Fruit fly (Drosophila melanogaster) whole organism, embryonic: ENCODE measurements around the gene mRpS23.

ENCODE experiments used
- Blimp-1 ChIP-seq: fragments of 200-800 bp; sonication (Bioruptor generic); optimal IDR thresholded peaks from 3 replicates; lab custom pipeline; 2018; ENCODE audit warnings: missing biosample characterization, missing genetic modification characterization, mild to moderate bottlenecking, moderate library complexity, missing genetic modification reagents
- CG10543 ChIP-seq: fragments of 200-800 bp; sonication (Bioruptor generic); optimal IDR thresholded peaks from 3 replicates; lab custom pipeline; 2017; ENCODE audit warnings: missing biosample characterization, mild to moderate bottlenecking, missing genetic modification characterization, moderate library complexity
- CG10565 ChIP-seq: fragments of 200-800 bp; sonication (Bioruptor generic); optimal IDR thresholded peaks from 3 replicates; lab custom pipeline; 2016; ENCODE audit warnings: missing biosample characterization, mild to moderate bottlenecking, missing genetic modification characterization
- CG12942 ChIP-seq: fragments of 200-800 bp; sonication (Bioruptor generic); optimal IDR thresholded peaks from 3 replicates; lab custom pipeline; 2016; ENCODE audit warnings: missing biosample characterization, missing genetic modification characterization
- CG13775 ChIP-seq: fragments of 200-800 bp; sonication (Bioruptor generic); optimal IDR thresholded peaks from 3 replicates; lab custom pipeline; 2017; ENCODE audit warnings: missing biosample characterization, mild to moderate bottlenecking, missing genetic modification characterization
- CG13894 ChIP-seq: fragments of 200-800 bp; sonication (Bioruptor generic); optimal IDR thresholded peaks from 3 replicates; lab custom pipeline; 2018; ENCODE audit warnings: missing biosample characterization, mild to moderate bottlenecking, missing genetic modification characterization, moderate library complexity
- CG14667 ChIP-seq: fragments of 200-800 bp; sonication (Bioruptor generic); IDR thresholded peaks from 2 replicates; pipeline ENCODE4 v1.3.6; 2022; ENCODE audit warnings: missing biosample characterization, missing genetic modification characterization
- CG15269 ChIP-seq: fragments of 200-800 bp; sonication (Bioruptor generic); optimal IDR thresholded peaks from 2 replicates; lab custom pipeline; 2018; ENCODE audit warnings: missing biosample characterization, mild to moderate bottlenecking, missing genetic modification characterization, moderate library complexity
- CG15601 ChIP-seq: fragments of 200-800 bp; sonication (Bioruptor generic); optimal IDR thresholded peaks from 3 replicates; lab custom pipeline; 2019; ENCODE audit warnings: missing biosample characterization, mild to moderate bottlenecking, missing genetic modification characterization, moderate library complexity
- CG16779 ChIP-seq: fragments of 200-800 bp; sonication (Bioruptor generic); IDR thresholded peaks from 2 replicates; pipeline ENCODE4 v1.3.6; 2022; ENCODE audit warnings: missing biosample characterization, missing genetic modification characterization
- CG18262 ChIP-seq: fragments of 200-800 bp; optimal IDR thresholded peaks from 3 replicates; lab custom pipeline; 2019; ENCODE audit warnings: missing biosample characterization, mild to moderate bottlenecking, missing genetic modification characterization, moderate library complexity
- CG1832 ChIP-seq: fragments of 200-800 bp; sonication (Bioruptor generic); optimal IDR thresholded peaks from 2 replicates; lab custom pipeline; 2017; ENCODE audit warnings: missing biosample characterization, mild to moderate bottlenecking, missing genetic modification characterization, inconsistent platforms
- CG2678 ChIP-seq: fragments of 200-800 bp; sonication (Bioruptor generic); optimal IDR thresholded peaks from 3 replicates; lab custom pipeline; 2019; ENCODE audit warnings: missing biosample characterization, mild to moderate bottlenecking, missing genetic modification characterization, moderate library complexity
- CG31224 ChIP-seq: fragments of 200-800 bp; sonication (Bioruptor generic); IDR thresholded peaks from 2 replicates; pipeline ENCODE4 v1.3.6; 2022; ENCODE audit warnings: missing biosample characterization, missing genetic modification characterization
- CG4617 ChIP-seq: fragments of 200-800 bp; sonication (Bioruptor generic); optimal IDR thresholded peaks from 3 replicates; lab custom pipeline; 2016; ENCODE audit warnings: missing biosample characterization, missing genetic modification characterization, borderline replicate concordance
- CG5245 ChIP-seq: fragments of 200-800 bp; sonication (Bioruptor generic); optimal IDR thresholded peaks from 3 replicates; lab custom pipeline; 2016; ENCODE audit warnings: missing biosample characterization, missing genetic modification characterization
- CG6272 ChIP-seq: fragments of 200-800 bp; sonication (Bioruptor generic); IDR thresholded peaks from 2 replicates; pipeline ENCODE4 v1.3.6; 2022; ENCODE audit warnings: missing biosample characterization, missing genetic modification characterization
- CG8089 ChIP-seq: fragments of 200-800 bp; sonication (Bioruptor generic); optimal IDR thresholded peaks from 3 replicates; lab custom pipeline; 2016; ENCODE audit warnings: missing biosample characterization, missing genetic modification characterization
- CG8944 ChIP-seq: fragments of 200-800 bp; sonication (Bioruptor generic); optimal IDR thresholded peaks from 3 replicates; lab custom pipeline; 2016; ENCODE audit warnings: missing biosample characterization, missing genetic modification characterization
- CG9817 ChIP-seq: fragments of 200-800 bp; sonication (Bioruptor generic); optimal IDR thresholded peaks from 2 replicates; lab custom pipeline; 2018; ENCODE audit warnings: missing biosample characterization, mild to moderate bottlenecking, missing genetic modification characterization, moderate library complexity
- Dip3 ChIP-seq: fragments of 200-800 bp; sonication (Bioruptor generic); optimal IDR thresholded peaks from 3 replicates; lab custom pipeline; 2016; ENCODE audit warnings: missing biosample characterization, missing genetic modification characterization
- Dref ChIP-seq: fragments of 200-800 bp; sonication (Bioruptor generic); IDR thresholded peaks from 2 replicates; pipeline ENCODE4 v1.3.6; 2022; ENCODE audit warnings: missing biosample characterization, missing genetic modification characterization
- Gug ChIP-seq: fragments of 200-800 bp; sonication (Bioruptor generic); IDR thresholded peaks from 4 replicates; pipeline ENCODE4 v1.3.6; 2022; ENCODE audit warnings: missing biosample characterization, missing genetic modification characterization
- H15 ChIP-seq: fragments of 200-800 bp; sonication (Bioruptor generic); IDR thresholded peaks from 3 replicates; pipeline ENCODE4 v1.3.6; 2022; ENCODE audit warnings: missing biosample characterization, missing genetic modification characterization
- HLH4C ChIP-seq: fragments of 200-800 bp; sonication (Bioruptor generic); IDR thresholded peaks from 3 replicates; pipeline ENCODE4 v1.3.6; 2022; ENCODE audit warnings: missing biosample characterization, missing genetic modification characterization; ENCODE audit not compliant: partially characterized antibody
- HLH54F ChIP-seq: fragments of 200-800 bp; sonication (Bioruptor generic); optimal IDR thresholded peaks from 3 replicates; lab custom pipeline; 2016; ENCODE audit warnings: missing biosample characterization, missing genetic modification characterization
- Hr39 ChIP-seq: fragments of >200 bp; optimal IDR thresholded peaks from 2 replicates; lab custom pipeline; 2017
- Hsf ChIP-seq: fragments of 200-800 bp; sonication (Bioruptor generic); optimal IDR thresholded peaks from 3 replicates; lab custom pipeline; 2016; ENCODE audit warnings: missing biosample characterization, missing genetic modification characterization
- Rfx ChIP-seq: fragments of 200-800 bp; sonication (Bioruptor generic); IDR thresholded peaks from 2 replicates; pipeline ENCODE4 v1.3.6; 2022; ENCODE audit warnings: missing biosample characterization, missing genetic modification characterization
- Scr ChIP-seq: fragments of 200-800 bp; sonication (Bioruptor generic); IDR thresholded peaks from 2 replicates; pipeline ENCODE4 v1.3.6; 2022; ENCODE audit warnings: missing biosample characterization, missing genetic modification characterization; ENCODE audit not compliant: partially characterized antibody
- TFAM ChIP-seq: fragments of 200-800 bp; sonication (Bioruptor generic); optimal IDR thresholded peaks from 2 replicates; lab custom pipeline; 2017; ENCODE audit warnings: missing biosample characterization, missing genetic modification characterization, inconsistent platforms
- Vsx1 ChIP-seq: fragments of 200-800 bp; sonication (Bioruptor generic); optimal IDR thresholded peaks from 2 replicates; lab custom pipeline; 2017; ENCODE audit warnings: missing biosample characterization, mild to moderate bottlenecking, missing genetic modification characterization, missing genetic modification reagents
- Xrp1 ChIP-seq: fragments of 200-800 bp; sonication (Bioruptor generic); IDR thresholded peaks from 2 replicates; pipeline ENCODE4 v1.3.6; 2022; ENCODE audit warnings: missing biosample characterization, missing genetic modification characterization
- ab ChIP-seq: fragments of 200-800 bp; sonication (Bioruptor generic); optimal IDR thresholded peaks from 2 replicates; lab custom pipeline; 2016; ENCODE audit warnings: missing biosample characterization, missing genetic modification characterization
- eyg ChIP-seq: fragments of 200-800 bp; sonication (Bioruptor generic); optimal IDR thresholded peaks from 3 replicates; lab custom pipeline; 2016; ENCODE audit warnings: missing biosample characterization, missing genetic modification characterization
- grau ChIP-seq: fragments of 200-800 bp; optimal IDR thresholded peaks from 3 replicates; lab custom pipeline; 2019; ENCODE audit warnings: missing biosample characterization, mild to moderate bottlenecking, missing genetic modification characterization, moderate library complexity
- lbe ChIP-seq: fragments of 200-800 bp; sonication (Bioruptor generic); optimal IDR thresholded peaks from 2 replicates; lab custom pipeline; 2016; ENCODE audit warnings: missing biosample characterization, mild to moderate bottlenecking, missing genetic modification characterization
- lov ChIP-seq, 2 experiments: fragments of 200-800 bp in 1 of 2; fragments of >200 bp in 1 of 2; sonication (Bioruptor generic) in 1 of 2; IDR thresholded peaks in 1 of 2; optimal IDR thresholded peaks in 1 of 2; 2 replicates in 1 of 2; 3 replicates in 1 of 2; pipeline versions ENCODE4 v1.3.6 to Lab custom; 2017 to 2022; ENCODE audit warnings: missing biosample characterization in 1 of 2, missing genetic modification characterization in 1 of 2
- mam ChIP-seq: fragments of 200-800 bp; sonication (Bioruptor generic); optimal IDR thresholded peaks from 3 replicates; lab custom pipeline; 2016; ENCODE audit warnings: missing biosample characterization, missing genetic modification characterization
- mld ChIP-seq: fragments of 200-800 bp; sonication (Bioruptor generic); IDR thresholded peaks from 3 replicates; pipeline ENCODE4 v1.3.6; 2022; ENCODE audit warnings: missing biosample characterization, missing genetic modification characterization; ENCODE audit not compliant: partially characterized antibody
- rib ChIP-seq: fragments of 200-800 bp; sonication (Bioruptor generic); IDR thresholded peaks from 2 replicates; pipeline ENCODE4 v1.3.6; 2022; ENCODE audit warnings: missing biosample characterization, missing genetic modification characterization
- sd ChIP-seq: fragments of 200-800 bp; sonication (Bioruptor generic); optimal IDR thresholded peaks from 3 replicates; lab custom pipeline; 2018; ENCODE audit warnings: missing biosample characterization, mild to moderate bottlenecking, missing genetic modification characterization, moderate library complexity
- slp2 ChIP-seq: fragments of 200-800 bp; sonication (Bioruptor generic); optimal IDR thresholded peaks from 2 replicates; lab custom pipeline; 2016; ENCODE audit warnings: missing biosample characterization, missing genetic modification characterization
- tll ChIP-seq, 2 experiments: fragments of 200-800 bp in 1 of 2; fragments of >200 bp in 1 of 2; sonication (Bioruptor generic) in 1 of 2; optimal IDR thresholded peaks; 2 replicates each; lab custom pipeline; 2017 to 2019; ENCODE audit warnings: missing biosample characterization in 2 of 2, missing genetic modification characterization in 2 of 2, mild to moderate bottlenecking in 1 of 2, moderate library complexity in 1 of 2
- trh ChIP-seq: fragments of 200-800 bp; sonication (Bioruptor generic); optimal IDR thresholded peaks from 2 replicates; lab custom pipeline; 2016; ENCODE audit warnings: missing biosample characterization, missing genetic modification characterization
- tup ChIP-seq: fragments of 200-800 bp; sonication (Bioruptor generic); optimal IDR thresholded peaks from 2 replicates; lab custom pipeline; 2016; ENCODE audit warnings: missing biosample characterization, mild to moderate bottlenecking, missing genetic modification characterization, moderate library complexity
- vfl ChIP-seq: fragments of 200-800 bp; sonication (Bioruptor generic); optimal IDR thresholded peaks from 2 replicates; lab custom pipeline; 2016; ENCODE audit warnings: missing biosample characterization, missing genetic modification characterization
- zen ChIP-seq: fragments of 200-800 bp; sonication (Bioruptor generic); optimal IDR thresholded peaks from 3 replicates; lab custom pipeline; 2018; ENCODE audit warnings: missing biosample characterization, mild to moderate bottlenecking, missing genetic modification characterization, moderate library complexity

The mRpS23 gene

dm6 chr2L:13835002-13835910, at the start of gene mRpS23, which contains the start of gene CenG1A (continued):
- TF ChIP-seq rib (peak; percentile 100), CG14667 (GFP tag; lab: Robert Waterston, UW) (peak; percentile 100), Gug (GFP tag; lab: Robert Waterston, UW) (peak; percentile 100), TFAM (peak; percentile 97), trh (GFP tag; lab: Kevin White, UChicago) (peak; percentile 99), mld (peak; percentile 70; the same call in 2 of the 3 replicates), CG10543 (GFP tag; lab: Kevin White, UChicago) (peak; percentile 99), tup (peak; percentile 99), CG13894 (peak; percentile 99), Xrp1 (GFP tag; lab: Robert Waterston, UW) (peak; percentile 100), grau (peak; percentile 100), CG13775 (GFP tag; lab: Kevin White, UChicago) (peak; percentile 99), CG15269 (tag; lab: Kevin White, UChicago) (peak; percentile 100), lov (optimal IDR thresholded peaks at IDR 0.05; lab: Kevin White, UChicago) (no peak), lov (GFP tag; IDR thresholded peaks at IDR 0.05; lab: Robert Waterston, UW) (peak; percentile 100), vfl (GFP tag; lab: Kevin White, UChicago) (peak; percentile 100), zen (tag; lab: Kevin White, UChicago) (peak; percentile 100), CG5245 (GFP tag; lab: Kevin White, UChicago) (peak; percentile 100), Vsx1 (GFP tag; lab: Kevin White, UChicago) (peak; percentile 99), Scr (GFP tag; lab: Robert Waterston, UW) (peak; percentile 89), CG31224 (peak; percentile 99), eyg (peak; percentile 99), CG15601 (tag; lab: Kevin White, UChicago) (peak; percentile 99), CG4617 (GFP tag; lab: Kevin White, UChicago) (peak; percentile 100), CG9817 (tag; lab: Kevin White, UChicago) (peak; percentile 100), Hr39 (lab: Kevin White, UChicago) (no peak), mam (peak; percentile 100), Rfx (GFP tag; lab: Robert Waterston, UW) (peak; percentile 100), Dip3 (peak; percentile 100), CG8944 (GFP tag; lab: Kevin White, UChicago) (peak; percentile 100), CG16779 (GFP tag; lab: Robert Waterston, UW) (peak; percentile 100), sd (tag; lab: Kevin White, UChicago) (peak; percentile 99), HLH54F (GFP tag; lab: Kevin White, UChicago) (peak; percentile 100), CG1832 (GFP tag; lab: Kevin White, UChicago) (no peak), Hsf (GFP tag; lab: Kevin White, UChicago) (peak; percentile 100), CG8089 (GFP tag; lab: Kevin White, UChicago) (peak; percentile 100), lbe (peak; percentile 99), slp2 (peak; percentile 100), Blimp-1 (GFP tag; lab: Kevin White, UChicago) (peak; percentile 99), ab (GFP tag; lab: Kevin White, UChicago) (peak; percentile 99), H15 (GFP tag; lab: Robert Waterston, UW) (peak; percentile 100), Dref (GFP tag; lab: Robert Waterston, UW) (peak; percentile 70), CG6272 (GFP tag; lab: Robert Waterston, UW) (peak; percentile 100), CG18262 (tag; lab: Kevin White, UChicago) (peak; percentile 100), CG10565 (GFP tag; lab: Kevin White, UChicago) (peak; percentile 99), CG12942 (peak; percentile 100), tll (GFP tag; optimal IDR thresholded peaks at IDR 0.05; lab: Kevin White, UChicago) (peak; percentile 53 to 80), HLH4C (GFP tag; lab: Robert Waterston, UW) (peak; percentile 85), CG2678 (peak; percentile 100)
